Fruit fly (Drosophila melanogaster): ENCODE results near the gene CG44290.
A peak's percentile ranks its signal among the peaks of the same experiment; 100 is the strongest.

CG44290 gene

DNA sequence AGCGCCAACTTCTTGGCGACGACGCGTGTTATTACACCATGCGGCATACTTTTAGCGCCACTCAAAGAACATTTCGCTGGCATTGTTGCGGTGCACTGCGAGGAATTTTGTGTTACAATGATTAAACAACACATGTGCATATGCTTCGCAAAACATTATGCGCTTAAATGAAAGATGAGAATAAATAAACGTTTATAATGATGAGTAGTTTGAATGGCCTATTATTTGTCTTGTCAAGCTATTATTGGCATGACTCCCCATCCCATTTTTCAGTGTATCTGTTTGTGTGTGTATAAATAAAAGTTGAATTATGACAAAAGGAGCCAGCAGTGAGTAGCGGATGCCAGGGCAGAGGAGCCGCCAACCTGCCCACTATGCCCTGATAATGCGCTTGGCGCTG is 18.9 kb downstream of the CG44290 start (continued):
- no peak for TF ChIP-seq CG9215 (GFP tag; IDR thresholded peaks at IDR 0.05)
- TF ChIP-seq gsb (GFP tag; IDR thresholded peaks at IDR 0.05), result no peak
- no peak for TF ChIP-seq Hr39 (optimal IDR thresholded peaks at IDR 0.05)
- no peak for TF ChIP-seq Pdp1 (GFP tag; optimal IDR thresholded peaks at IDR 0.05)
- TF ChIP-seq sim (GFP tag; IDR thresholded peaks at IDR 0.05), result no peak
- TF ChIP-seq exex (tag; optimal IDR thresholded peaks at IDR 0.05), result no peak
- peak; percentile 20 for TF ChIP-seq CG15269 (tag; optimal IDR thresholded peaks at IDR 0.05)
- no peak for TF ChIP-seq br (optimal IDR thresholded peaks at IDR 0.05)
- TF ChIP-seq knrl (GFP tag; IDR thresholded peaks at IDR 0.05; ENCODE audit: partially characterized antibody), result no peak
- TF ChIP-seq CG12219 (GFP tag; optimal IDR thresholded peaks at IDR 0.05), result no peak
- no peak for TF ChIP-seq jing (GFP tag; optimal IDR thresholded peaks at IDR 0.05)
- TF ChIP-seq cad (GFP tag; optimal IDR thresholded peaks at IDR 0.05), result no peak
- no peak for TF ChIP-seq ara (GFP tag; IDR thresholded peaks at IDR 0.05)
- peak; percentile 32 for TF ChIP-seq CG12769 (tag; optimal IDR thresholded peaks at IDR 0.05)
- peak; percentile 3 for TF ChIP-seq Antp (GFP tag; optimal IDR thresholded peaks at IDR 0.05)
- no peak for TF ChIP-seq CG8765 (GFP tag; IDR thresholded peaks at IDR 0.05)
- TF ChIP-seq CG2120 (GFP tag; optimal IDR thresholded peaks at IDR 0.05), result peak; percentile 41
- TF ChIP-seq CG2678 (tag; optimal IDR thresholded peaks at IDR 0.05), result peak; percentile 40
- TF ChIP-seq CG1603 (tag; optimal IDR thresholded peaks at IDR 0.05), result peak; percentile 52
- no peak for TF ChIP-seq CG34224 (GFP tag; IDR thresholded peaks at IDR 0.05; ENCODE audit: partially characterized antibody)
- peak; percentile 45 for TF ChIP-seq lab (GFP tag; optimal IDR thresholded peaks at IDR 0.05)
- TF ChIP-seq CG7556 (GFP tag; optimal IDR thresholded peaks at IDR 0.05), result peak; percentile 17
- peak; percentile 45 for TF ChIP-seq sens (GFP tag)
- TF ChIP-seq Eip74EF (GFP tag; optimal IDR thresholded peaks at IDR 0.05), result no peak
- no peak for TF ChIP-seq CrebB (tag; optimal IDR thresholded peaks at IDR 0.05)
- no peak for TF ChIP-seq CG11247 (GFP tag; IDR thresholded peaks at IDR 0.05)
- no peak for TF ChIP-seq Fer3 (tag; optimal IDR thresholded peaks at IDR 0.05)
- no peak for TF ChIP-seq CG13775 (GFP tag; optimal IDR thresholded peaks at IDR 0.05)
- TF ChIP-seq bcd (GFP tag; optimal IDR thresholded peaks at IDR 0.05), result peak; percentile 23
- peak; percentile 42 for TF ChIP-seq grau (tag; optimal IDR thresholded peaks at IDR 0.05)
- TF ChIP-seq lola (GFP tag; optimal IDR thresholded peaks at IDR 0.05), result no peak
- TF ChIP-seq CG18011 (GFP tag; optimal IDR thresholded peaks at IDR 0.05), result no peak
- TF ChIP-seq HHEX (GFP tag; optimal IDR thresholded peaks at IDR 0.05), result no peak
- peak; percentile 25 for TF ChIP-seq Xbp1 (GFP tag; optimal IDR thresholded peaks at IDR 0.05)
- no peak for TF ChIP-seq schlank (tag; optimal IDR thresholded peaks at IDR 0.05)
- TF ChIP-seq CG1647 (GFP tag; optimal IDR thresholded peaks at IDR 0.05), result no peak
- no peak for TF ChIP-seq Mes4 (GFP tag; optimal IDR thresholded peaks at IDR 0.05)
- no peak for TF ChIP-seq caup (GFP tag; optimal IDR thresholded peaks at IDR 0.05; ENCODE audit: severe bottlenecking)
- TF ChIP-seq Asciz (GFP tag; optimal IDR thresholded peaks at IDR 0.05), result no peak
- TF ChIP-seq Ptx1 (GFP tag; IDR thresholded peaks at IDR 0.05), result 0 out of 2 replicates have a peak, but pooled peaks have one; percentile 41
- peak; percentile 24 for TF ChIP-seq Abd-B (GFP tag; optimal IDR thresholded peaks at IDR 0.05)
- TF ChIP-seq CG1792 (GFP tag; optimal IDR thresholded peaks at IDR 0.05), result no peak
- TF ChIP-seq Adf1 (GFP tag; IDR thresholded peaks at IDR 0.05), result no peak
- peak; percentile 23 for TF ChIP-seq CoRest (tag; optimal IDR thresholded peaks at IDR 0.05)
- peak; percentile 45; the same call in 1 of the 2 replicates for TF ChIP-seq lmd (GFP tag; IDR thresholded peaks at IDR 0.05)
- TF ChIP-seq Hr51 (GFP tag; optimal IDR thresholded peaks at IDR 0.05), result peak in 1 of 2 experiments; percentile 43
- no peak for TF ChIP-seq Fer2 (tag; optimal IDR thresholded peaks at IDR 0.05)
- peak; percentile 18 for TF ChIP-seq lilli (GFP tag; optimal IDR thresholded peaks at IDR 0.05)
- TF ChIP-seq slp2 (GFP tag; optimal IDR thresholded peaks at IDR 0.05), result no peak
- TF ChIP-seq ro (GFP tag; IDR thresholded peaks at IDR 0.05), result no peak
- TF ChIP-seq CG10543 (GFP tag; optimal IDR thresholded peaks at IDR 0.05), result no peak
